Fruit fly (Drosophila melanogaster) whole organism, embryonic: ENCODE measurements around the gene c12.2.

Experiments
- B-H2 ChIP-seq: fragments of 200-800 bp; sonication (Bioruptor generic); optimal IDR thresholded peaks from 2 replicates; lab custom pipeline; 2018; ENCODE audit warnings: missing biosample characterization, mild to moderate bottlenecking, missing genetic modification characterization
- CG10366 ChIP-seq: fragments of 200-800 bp; sonication (Bioruptor generic); IDR thresholded peaks from 2 replicates; pipeline ENCODE4 v1.3.6; 2022; ENCODE audit warnings: missing biosample characterization, missing genetic modification characterization
- CG10654 ChIP-seq: fragments of 200-800 bp; sonication (Bioruptor generic); optimal IDR thresholded peaks from 2 replicates; lab custom pipeline; 2016; ENCODE audit warnings: missing biosample characterization, missing genetic modification characterization
- CG12391 ChIP-seq: fragments of 200-800 bp; sonication (Bioruptor generic); optimal IDR thresholded peaks from 3 replicates; lab custom pipeline; 2018; ENCODE audit warnings: missing biosample characterization, mild to moderate bottlenecking, missing genetic modification characterization, moderate library complexity
- CG12942 ChIP-seq: fragments of 200-800 bp; sonication (Bioruptor generic); optimal IDR thresholded peaks from 3 replicates; lab custom pipeline; 2016; ENCODE audit warnings: missing biosample characterization, missing genetic modification characterization
- CG14050 ChIP-seq: fragments of 200-800 bp; sonication (Bioruptor generic); IDR thresholded peaks from 3 replicates; pipeline ENCODE4 v1.3.6; 2022; ENCODE audit warnings: missing biosample characterization, missing genetic modification characterization
- CG14667 ChIP-seq: fragments of 200-800 bp; sonication (Bioruptor generic); IDR thresholded peaks from 2 replicates; pipeline ENCODE4 v1.3.6; 2022; ENCODE audit warnings: missing biosample characterization, missing genetic modification characterization
- CG1602 ChIP-seq: fragments of 200-800 bp; sonication (Bioruptor generic); optimal IDR thresholded peaks from 3 replicates; lab custom pipeline; 2016; ENCODE audit warnings: missing biosample characterization, missing genetic modification characterization
- CG30403 ChIP-seq: fragments of 200-800 bp; sonication (Bioruptor generic); optimal IDR thresholded peaks from 3 replicates; lab custom pipeline; 2016; ENCODE audit warnings: missing biosample characterization, missing genetic modification characterization
- CG31224 ChIP-seq: fragments of 200-800 bp; sonication (Bioruptor generic); IDR thresholded peaks from 2 replicates; pipeline ENCODE4 v1.3.6; 2022; ENCODE audit warnings: missing biosample characterization, missing genetic modification characterization
- CG32772 ChIP-seq: fragments of 200-800 bp; sonication (Bioruptor generic); IDR thresholded peaks from 2 replicates; pipeline ENCODE4 v1.3.6; 2022; ENCODE audit warnings: missing biosample characterization, missing genetic modification characterization
- CG33557 ChIP-seq: fragments of 200-800 bp; sonication (Bioruptor generic); optimal IDR thresholded peaks from 2 replicates; lab custom pipeline; 2019; ENCODE audit warnings: missing biosample characterization, mild to moderate bottlenecking, missing genetic modification characterization, moderate library complexity
- CG34376 ChIP-seq: fragments of 200-800 bp; sonication (Bioruptor generic); optimal IDR thresholded peaks from 2 replicates; lab custom pipeline; 2018; ENCODE audit warnings: missing biosample characterization, mild to moderate bottlenecking, missing genetic modification characterization
- CG4404 ChIP-seq: fragments of 200-800 bp; sonication (Bioruptor generic); IDR thresholded peaks from 2 replicates; pipeline ENCODE4 v1.3.6; 2022; ENCODE audit warnings: missing biosample characterization, missing genetic modification characterization
- CG5953 ChIP-seq: fragments of 200-800 bp; sonication (Bioruptor generic); IDR thresholded peaks from 2 replicates; pipeline ENCODE4 v1.3.6; 2022; ENCODE audit warnings: missing biosample characterization, missing genetic modification characterization
- CG6254 ChIP-seq: fragments of 200-800 bp; sonication (Bioruptor generic); optimal IDR thresholded peaks from 3 replicates; lab custom pipeline; 2017; ENCODE audit warnings: mild to moderate bottlenecking, missing biosample characterization, missing genetic modification reagents, missing genetic modification characterization
- CG6689 ChIP-seq: fragments of 200-800 bp; sonication (Bioruptor generic); IDR thresholded peaks from 2 replicates; pipeline ENCODE4 v1.3.6; 2022; ENCODE audit warnings: missing biosample characterization, missing genetic modification characterization
- CG6854 ChIP-seq: fragments of 200-800 bp; sonication (Bioruptor generic); optimal IDR thresholded peaks from 3 replicates; lab custom pipeline; 2017; ENCODE audit warnings: missing biosample characterization, mild to moderate bottlenecking, missing genetic modification characterization
- CG8290 ChIP-seq, 3 experiments: fragments of 200-800 bp; sonication (Bioruptor generic); optimal IDR thresholded peaks; 2 replicates each; lab custom pipeline; 2016 to 2019; ENCODE audit warnings: missing biosample characterization in 3 of 3, missing genetic modification characterization in 3 of 3, mild to moderate bottlenecking in 2 of 3, moderate library complexity in 1 of 3
- CG8388 ChIP-seq: fragments of 200-800 bp; sonication (Bioruptor generic); optimal IDR thresholded peaks from 2 replicates; lab custom pipeline; 2019; ENCODE audit warnings: missing biosample characterization, mild to moderate bottlenecking, missing genetic modification characterization, moderate library complexity
- CTCF ChIP-seq: fragments of 200-800 bp; sonication (Bioruptor generic); optimal IDR thresholded peaks from 2 replicates; lab custom pipeline; 2017; ENCODE audit warnings: missing biosample characterization, mild to moderate bottlenecking, missing genetic modification characterization, moderate library complexity
- Gsc ChIP-seq: fragments of 200-800 bp; sonication (Bioruptor generic); IDR thresholded peaks from 2 replicates; pipeline ENCODE4 v1.3.6; 2022; ENCODE audit warnings: missing biosample characterization, missing genetic modification characterization
- Hmr ChIP-seq: fragments of 200-800 bp; sonication (Bioruptor generic); optimal IDR thresholded peaks from 3 replicates; lab custom pipeline; 2017; ENCODE audit warnings: mild to moderate bottlenecking, missing biosample characterization, missing genetic modification reagents, missing genetic modification characterization
- Mad ChIP-seq: fragments of 200-800 bp; sonication (Bioruptor generic); optimal IDR thresholded peaks from 2 replicates; lab custom pipeline; 2016; ENCODE audit warnings: missing biosample characterization, missing genetic modification characterization
- Oli ChIP-seq: fragments of 200-800 bp; sonication (Bioruptor generic); optimal IDR thresholded peaks from 2 replicates; lab custom pipeline; 2018; ENCODE audit warnings: missing biosample characterization, mild to moderate bottlenecking, missing genetic modification characterization, moderate library complexity
- Opbp ChIP-seq: fragments of 200-800 bp; sonication (Bioruptor generic); IDR thresholded peaks from 3 replicates; pipeline ENCODE4 v1.3.6; 2022; ENCODE audit warnings: missing biosample characterization, missing genetic modification characterization; ENCODE audit not compliant: partially characterized antibody
- Ptx1 ChIP-seq: fragments of 200-800 bp; sonication (Bioruptor generic); IDR thresholded peaks from 2 replicates; pipeline ENCODE4 v1.3.6; 2022; ENCODE audit warnings: missing biosample characterization, missing genetic modification characterization
- Sox102F ChIP-seq: fragments of 200-800 bp; sonication (Bioruptor generic); optimal IDR thresholded peaks from 2 replicates; lab custom pipeline; 2018; ENCODE audit warnings: missing biosample characterization, mild to moderate bottlenecking, missing genetic modification characterization, moderate library complexity
- Stat92E ChIP-seq, 3 experiments: fragments of >200 bp in 2 of 3; fragments of 200-800 bp in 1 of 3; sonication (Bioruptor generic) in 1 of 3; optimal IDR thresholded peaks; 2 replicates each; lab custom pipeline; 2017 to 2019; ENCODE audit warnings: missing biosample characterization in 3 of 3, missing genetic modification characterization in 3 of 3, mild to moderate bottlenecking in 1 of 3, moderate library complexity in 1 of 3
- bbx ChIP-seq: fragments of 200-800 bp; sonication (Bioruptor generic); IDR thresholded peaks from 2 replicates; pipeline ENCODE4 v1.3.6; 2022; ENCODE audit warnings: missing biosample characterization, missing genetic modification characterization; ENCODE audit not compliant: partially characterized antibody
- bowl ChIP-seq: fragments of 200-800 bp; sonication (Bioruptor generic); IDR thresholded peaks from 2 replicates; pipeline ENCODE4 v1.3.6; 2022; ENCODE audit warnings: missing biosample characterization, missing genetic modification characterization
- cas ChIP-seq: fragments of 200-800 bp; sonication (Bioruptor generic); IDR thresholded peaks from 2 replicates; pipeline ENCODE4 v1.3.6; 2022; ENCODE audit warnings: missing biosample characterization, missing genetic modification characterization
- chif ChIP-seq, 2 experiments: fragments of 200-800 bp; sonication (Bioruptor generic); optimal IDR thresholded peaks; 3 replicates each; lab custom pipeline; 2016; ENCODE audit warnings: missing biosample characterization in 2 of 2, missing genetic modification characterization in 2 of 2
- crc ChIP-seq: fragments of 200-800 bp; sonication (Bioruptor generic); optimal IDR thresholded peaks from 2 replicates; lab custom pipeline; 2016; ENCODE audit warnings: missing biosample characterization, missing genetic modification characterization
- dmrt11E ChIP-seq: fragments of 200-800 bp; sonication (Bioruptor generic); optimal IDR thresholded peaks from 3 replicates; lab custom pipeline; 2018; ENCODE audit warnings: missing biosample characterization, mild to moderate bottlenecking, missing genetic modification characterization, moderate library complexity
- dpn ChIP-seq, 2 experiments: fragments of 200-800 bp; sonication (Bioruptor generic); optimal IDR thresholded peaks; 3 replicates each; lab custom pipeline; 2016; ENCODE audit warnings: missing biosample characterization in 2 of 2, missing genetic modification characterization in 2 of 2
- fd3F ChIP-seq: fragments of 200-800 bp; sonication (Bioruptor generic); optimal IDR thresholded peaks from 2 replicates; lab custom pipeline; 2018; ENCODE audit warnings: missing biosample characterization, mild to moderate bottlenecking, missing genetic modification characterization, moderate library complexity
- fru ChIP-seq: fragments of >200 bp; optimal IDR thresholded peaks from 2 replicates; lab custom pipeline; 2017
- gsb-n ChIP-seq: fragments of 200-800 bp; sonication (Bioruptor generic); optimal IDR thresholded peaks from 3 replicates; lab custom pipeline; 2018; ENCODE audit warnings: missing biosample characterization, mild to moderate bottlenecking, missing genetic modification characterization
- hbn ChIP-seq: fragments of 200-800 bp; sonication (Bioruptor generic); IDR thresholded peaks from 2 replicates; pipeline ENCODE4 v1.3.6; 2022; ENCODE audit warnings: missing biosample characterization, missing genetic modification characterization; ENCODE audit not compliant: partially characterized antibody
- lilli ChIP-seq: fragments of 200-800 bp; sonication (Bioruptor generic); optimal IDR thresholded peaks from 3 replicates; lab custom pipeline; 2016; ENCODE audit warnings: missing biosample characterization, missing genetic modification characterization
- nau ChIP-seq: fragments of 200-800 bp; sonication (Bioruptor generic); optimal IDR thresholded peaks from 3 replicates; lab custom pipeline; 2017; ENCODE audit warnings: missing biosample characterization, mild to moderate bottlenecking, missing genetic modification characterization, missing genetic modification reagents
- oc ChIP-seq: fragments of 200-800 bp; sonication (Bioruptor generic); optimal IDR thresholded peaks from 2 replicates; lab custom pipeline; 2018; ENCODE audit warnings: missing biosample characterization, mild to moderate bottlenecking, missing genetic modification characterization, moderate library complexity
- p53 ChIP-seq: fragments of 200-800 bp; sonication (Bioruptor generic); optimal IDR thresholded peaks from 2 replicates; lab custom pipeline; 2016; ENCODE audit warnings: missing biosample characterization, missing genetic modification characterization
- pan ChIP-seq, 4 experiments: fragments of >200 bp in 3 of 4; fragments of 200-800 bp in 1 of 4; sonication (Bioruptor generic) in 1 of 4; optimal IDR thresholded peaks in 3 of 4; IDR thresholded peaks in 1 of 4; 2 replicates each; pipeline versions ENCODE4 v1.3.6 to Lab custom; 2017 to 2022; ENCODE audit warnings: missing biosample characterization in 2 of 4, missing genetic modification characterization in 2 of 4, mixed read lengths in 1 of 4
- sd ChIP-seq: fragments of 200-800 bp; sonication (Bioruptor generic); optimal IDR thresholded peaks from 3 replicates; lab custom pipeline; 2018; ENCODE audit warnings: missing biosample characterization, mild to moderate bottlenecking, missing genetic modification characterization, moderate library complexity
- slbo ChIP-seq: fragments of 200-800 bp; sonication (Bioruptor generic); IDR thresholded peaks from 2 replicates; pipeline ENCODE4 v1.3.6; 2022; ENCODE audit warnings: missing biosample characterization, missing genetic modification characterization
- ssp ChIP-seq: fragments of 200-800 bp; sonication (Bioruptor generic); IDR thresholded peaks from 2 replicates; pipeline ENCODE4 v1.3.6; 2022; ENCODE audit warnings: missing biosample characterization, missing genetic modification characterization
- zf30C ChIP-seq: fragments of 200-800 bp; sonication (Bioruptor generic); optimal IDR thresholded peaks from 3 replicates; lab custom pipeline; 2018; ENCODE audit warnings: missing biosample characterization, mild to moderate bottlenecking, missing genetic modification characterization

Gene c12.2

dm6 chrX:9355996-9356708, 37.0 kb downstream of the c12.2 start, which contains the start of the genes Zdhhc8 and BCL7-like (continued):
- TF ChIP-seq oc (tag; lab: Kevin White, UChicago) (no peak), dpn (GFP tag; optimal IDR thresholded peaks at IDR 0.05; lab: Kevin White, UChicago) (peak; percentile 6 to 56), pan (optimal IDR thresholded peaks at IDR 0.05; lab: Kevin White, UChicago) (no peak), pan (GFP tag; optimal IDR thresholded peaks at IDR 0.05 in 1 of 2, IDR thresholded peaks at IDR 0.05 in 1 of 2) (no peak), lilli (peak; percentile 54), CG12942 (GFP tag; lab: Kevin White, UChicago) (peak; percentile 37), CG8290 (GFP tag; optimal IDR thresholded peaks at IDR 0.05; lab: Kevin White, UChicago) (peak; percentile 16), CG8290 (tag; optimal IDR thresholded peaks at IDR 0.05; lab: Kevin White, UChicago) (no peak), Oli (tag; lab: Kevin White, UChicago) (no peak), Hmr (GFP tag; lab: Kevin White, UChicago) (peak; percentile 63), gsb-n (tag; lab: Kevin White, UChicago) (no peak), CG33557 (GFP tag; lab: Kevin White, UChicago) (no peak), CG10654 (GFP tag; lab: Kevin White, UChicago) (peak; percentile 14), Ptx1 (GFP tag; lab: Robert Waterston, UW) (peak; percentile 59; the same call in 1 of the 2 replicates), CG12391 (tag; lab: Kevin White, UChicago) (peak; percentile 64), bbx (GFP tag; lab: Robert Waterston, UW) (peak; percentile 99), slbo (peak; percentile 64), CTCF (no peak), crc (no peak), CG6254 (no peak), CG14667 (no peak), CG4404 (GFP tag; lab: Robert Waterston, UW) (no peak), CG34376 (peak; percentile 52), CG1602 (GFP tag; lab: Kevin White, UChicago) (peak; percentile 46), CG32772 (GFP tag; lab: Robert Waterston, UW) (peak; percentile 46; the same call in 1 of the 2 replicates), Opbp (GFP tag; lab: Robert Waterston, UW) (peak; percentile 98), hbn (peak; percentile 91), chif (GFP tag; optimal IDR thresholded peaks at IDR 0.05; lab: Kevin White, UChicago) (peak; percentile 6 to 27), CG14050 (no peak), CG5953 (no peak), cas (GFP tag; lab: Robert Waterston, UW) (no peak), Gsc (GFP tag; lab: Robert Waterston, UW) (no peak), CG6689 (GFP tag; lab: Robert Waterston, UW) (no peak), CG30403 (GFP tag; lab: Kevin White, UChicago) (peak; percentile 56), dmrt11E (tag; lab: Kevin White, UChicago) (peak; percentile 37), p53 (GFP tag; lab: Kevin White, UChicago) (no peak), Sox102F (GFP tag; lab: Kevin White, UChicago) (peak; percentile 35), B-H2 (no peak), CG8388 (GFP tag; lab: Kevin White, UChicago) (peak; percentile 59), CG6854 (GFP tag; lab: Kevin White, UChicago) (no peak), fru (no peak), fd3F (GFP tag; lab: Kevin White, UChicago) (no peak), CG31224 (GFP tag; lab: Robert Waterston, UW) (no peak), nau (GFP tag; lab: Kevin White, UChicago) (no peak), ssp (GFP tag; lab: Robert Waterston, UW) (peak; percentile 20; the same call in 1 of the 2 replicates), sd (no peak), Mad (GFP tag; lab: Kevin White, UChicago) (peak; percentile 20), Stat92E (GFP tag; optimal IDR thresholded peaks at IDR 0.05; lab: Kevin White, UChicago) (peak in 1 of 3 experiments; percentile 0), zf30C (GFP tag; lab: Kevin White, UChicago) (no peak), bowl (no peak), CG10366 (GFP tag; lab: Robert Waterston, UW) (peak; percentile 17; the same call in 1 of the 2 replicates)
